Fruit fly (Drosophila melanogaster) whole organism, prepupa: Measurements from ENCODE around the gene CG31156.

Source experiments
- CG15336 ChIP-seq: fragments of 200-800 bp; sonication (Bioruptor generic); IDR thresholded peaks from 2 replicates; pipeline ENCODE4 v1.3.6; 2022; ENCODE audit warnings: missing biosample characterization, missing genetic modification characterization
- CG3919 ChIP-seq: fragments of 200-800 bp; sonication (Bioruptor generic); optimal IDR thresholded peaks from 3 replicates; lab custom pipeline; 2016; ENCODE audit warnings: missing biosample characterization, missing genetic modification characterization
- CG8632 ChIP-seq: fragments of 200-800 bp; sonication (Bioruptor generic); optimal IDR thresholded peaks from 3 replicates; lab custom pipeline; 2016; ENCODE audit warnings: missing biosample characterization, missing genetic modification characterization
- OdsH ChIP-seq: fragments of 200-800 bp; sonication (Bioruptor generic); optimal IDR thresholded peaks from 3 replicates; lab custom pipeline; 2016; ENCODE audit warnings: missing biosample characterization, missing genetic modification characterization
- svp ChIP-seq: fragments of 200-800 bp; sonication (Bioruptor generic); peaks from one replicate; lab custom pipeline; 2016; ENCODE audit warnings: missing biosample characterization, missing genetic modification characterization

DNA sequence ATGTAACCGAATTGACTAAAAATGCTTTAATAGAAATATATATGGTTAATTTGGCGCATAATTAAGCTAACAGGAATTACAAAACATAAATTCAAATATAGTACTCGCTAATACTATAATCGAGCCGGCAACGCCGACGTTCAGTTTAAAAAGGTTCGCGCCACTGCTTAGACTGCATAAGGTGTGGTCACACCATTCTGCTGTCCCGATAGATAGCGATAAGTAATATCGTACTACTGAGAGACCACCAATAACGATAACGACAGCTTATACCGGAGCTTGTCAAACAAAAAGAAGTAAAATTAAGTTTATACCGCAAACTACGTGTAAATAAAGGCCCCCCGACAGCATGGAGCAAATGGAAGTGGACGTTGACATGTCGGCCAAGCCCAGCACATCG, 32.9 kb downstream of the CG31156 start, which contains the start of gene CSN6:
- TF ChIP-seq CG8632 (GFP tag; lab: Kevin White, UChicago) = no peak
- TF ChIP-seq CG15336 (GFP tag; lab: Robert Waterston, UW) = no peak
- TF ChIP-seq OdsH (GFP tag; lab: Kevin White, UChicago) = no peak
- no peak for TF ChIP-seq svp (GFP tag; lab: Kevin White, UChicago)
- no peak for TF ChIP-seq CG3919
